Worm (Caenorhabditis elegans) whole organism, early embryonic: ENCODE data around the gene magi-1.

Source experiments
- B0310.2 ChIP-seq: sonication (generic microtip); optimal IDR thresholded peaks from 2 replicates; lab custom pipeline; 2016; ENCODE audit warnings: mild to moderate bottlenecking, missing genetic modification characterization, missing compliant biosample characterization
- F13C5.2 ChIP-seq: sonication (generic microtip); optimal IDR thresholded peaks from 2 replicates; lab custom pipeline; 2017; ENCODE audit warnings: mild to moderate bottlenecking, missing genetic modification characterization, inconsistent platforms, missing compliant biosample characterization
- ama-1 ChIP-seq: fragments of 150-350 bp; optimal IDR thresholded peaks from 2 replicates; lab custom pipeline; 2014
- ceh-13 ChIP-seq: fragments of 200-800 bp; sonication (Bioruptor generic); optimal IDR thresholded peaks from 2 replicates; lab custom pipeline; 2018; ENCODE audit warnings: mild to moderate bottlenecking, missing genetic modification characterization, missing compliant biosample characterization
- ceh-36 ChIP-seq: sonication (generic microtip); optimal IDR thresholded peaks from 2 replicates; lab custom pipeline; 2016; ENCODE audit warnings: missing genetic modification characterization, inconsistent platforms, missing compliant biosample characterization
- ets-7 ChIP-seq: sonication (generic microtip); optimal IDR thresholded peaks from 2 replicates; lab custom pipeline; 2016; ENCODE audit warnings: missing genotype, missing genetic modification characterization, missing compliant biosample characterization
- flt-1 ChIP-seq: fragments of 200-800 bp; sonication (Bioruptor generic); IDR thresholded peaks from 2 replicates; pipeline ENCODE4 v1.3.6; 2022; ENCODE audit warnings: missing genetic modification characterization, missing compliant biosample characterization
- hmg-4 ChIP-seq: fragments of 200-800 bp; sonication (Bioruptor generic); optimal IDR thresholded peaks from 2 replicates; lab custom pipeline; 2018; ENCODE audit warnings: mild to moderate bottlenecking, missing genetic modification characterization, missing compliant biosample characterization
- hnd-1 ChIP-seq: sonication (generic microtip); optimal IDR thresholded peaks from 2 replicates; lab custom pipeline; 2016; ENCODE audit warnings: missing genetic modification characterization, missing compliant biosample characterization
- pes-1 ChIP-seq: fragments of 200-800 bp; sonication (Bioruptor generic); IDR thresholded peaks from 2 replicates; pipeline ENCODE4 v1.3.6; 2022; ENCODE audit warnings: missing genetic modification reagents, missing genetic modification characterization, missing compliant biosample characterization
- tbx-11 ChIP-seq: fragments of 200-800 bp; sonication (Bioruptor generic); IDR thresholded peaks from 2 replicates; pipeline ENCODE4 v1.3.6; 2022; ENCODE audit warnings: missing genetic modification characterization, missing compliant biosample characterization
- tbx-37 ChIP-seq: fragments of 200-800 bp; sonication (Bioruptor generic); conservative IDR thresholded peaks from 2 replicates; pipeline ENCODE4 v1.3.6; 2022; ENCODE audit warnings: missing genetic modification reagents, missing genetic modification characterization, missing compliant biosample characterization
- tra-4 ChIP-seq: sonication (generic microtip); optimal IDR thresholded peaks from 2 replicates; lab custom pipeline; 2017; ENCODE audit warnings: missing genetic modification characterization, missing compliant biosample characterization

DNA sequence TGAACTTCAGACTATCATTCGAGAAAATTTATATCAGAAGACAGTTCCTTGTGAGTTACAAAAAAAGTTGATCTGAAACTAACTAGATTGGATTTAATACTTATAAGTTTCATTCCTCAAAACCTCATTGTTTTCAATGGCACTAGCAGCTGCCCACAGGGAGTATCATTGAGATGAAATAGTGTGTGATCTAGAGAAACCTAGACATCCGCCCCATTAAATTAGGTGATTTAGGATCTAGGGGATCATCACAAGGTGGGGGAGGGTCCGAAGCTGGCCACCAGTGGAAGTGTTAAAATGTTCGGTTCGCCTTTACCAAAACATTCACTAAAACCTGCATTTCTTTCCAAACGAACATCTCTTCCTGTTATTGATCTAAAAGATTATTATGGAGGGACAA lies 1.6 kb downstream of the magi-1 start:
- TF ChIP-seq ceh-13 (GFP tag; lab: Kevin White, UChicago) (no peak), hnd-1 (no peak), ets-7 (no peak), flt-1 (GFP tag; lab: Robert Waterston, UW) (no peak), ama-1 (lab: Kevin White, UChicago) (no peak), hmg-4 (GFP tag; lab: Kevin White, UChicago) (no peak), B0310.2 (no peak), pes-1 (GFP tag; lab: Robert Waterston, UW) (no peak), tra-4 (tag; lab: Kevin White, UChicago) (no peak), F13C5.2 (no peak), tbx-37 (GFP tag; lab: Robert Waterston, UW) (no peak), ceh-36 (tag; lab: Kevin White, UChicago) (no peak), tbx-11 (GFP tag; lab: Robert Waterston, UW) (no peak)
